Worm (Caenorhabditis elegans): ENCODE measurements around the gene F59A6.13.

The F59A6.13 gene

DNA sequence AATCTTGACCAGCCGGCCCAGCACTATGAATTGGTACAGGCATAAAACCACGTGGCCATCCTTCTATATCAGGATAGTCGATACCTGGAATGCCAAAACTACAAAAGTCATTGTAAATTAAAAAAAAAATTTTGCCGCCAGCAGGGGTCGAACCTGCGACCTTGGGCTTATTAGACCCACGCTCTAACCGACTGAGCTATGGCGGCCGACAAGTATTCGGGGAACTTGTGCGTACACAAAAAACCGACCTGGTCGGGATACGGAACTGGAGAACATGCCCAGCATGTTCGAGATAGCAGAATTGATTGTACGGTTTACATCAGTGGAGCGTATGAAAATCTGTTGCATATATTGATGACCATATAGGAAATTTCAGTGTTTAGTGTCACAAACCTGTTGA, 34.7 kb downstream of the F59A6.13 start (continued):
- peak; percentile 64 for TF ChIP-seq lin-54 (GFP tag; optimal IDR thresholded peaks at IDR 0.05)
- TF ChIP-seq pha-4 (tag; optimal IDR thresholded peaks at IDR 0.05) = no peak
- TF ChIP-seq ceh-58 (GFP tag; IDR thresholded peaks at IDR 0.05) = no peak
- no peak for TF ChIP-seq lin-40 (tag; optimal IDR thresholded peaks at IDR 0.05)
- no peak for TF ChIP-seq Y79H2A.3 (GFP tag; conservative IDR thresholded peaks at IDR 0.05)
- no peak for TF ChIP-seq F22D6.2 (tag; optimal IDR thresholded peaks at IDR 0.05)
- TF ChIP-seq gei-17 (GFP tag; optimal IDR thresholded peaks at IDR 0.05) = no peak
- TF ChIP-seq rcor-1 (GFP tag; IDR thresholded peaks at IDR 0.05) = peak; percentile 83
- no peak for TF ChIP-seq F52B5.7 (tag; optimal IDR thresholded peaks at IDR 0.05)
- TF ChIP-seq hsf-1 (GFP tag; IDR thresholded peaks at IDR 0.05) = peak; percentile 72
- no peak for TF ChIP-seq ztf-25 (GFP tag; IDR thresholded peaks at IDR 0.05)
- TF ChIP-seq dpff-1 (tag; optimal IDR thresholded peaks at IDR 0.05) = no peak
- TF ChIP-seq Y67H2A.10 (GFP tag; conservative IDR thresholded peaks at IDR 0.05) = no peak
- TF ChIP-seq C06A6.2 (GFP tag; conservative IDR thresholded peaks at IDR 0.05) = peak; percentile 63
- peak; percentile 62; the same call in 1 of the 2 replicates for TF ChIP-seq attf-6 (GFP tag; IDR thresholded peaks at IDR 0.05)
- TF ChIP-seq ztf-3 (GFP tag; optimal IDR thresholded peaks at IDR 0.05) = no peak
- TF ChIP-seq let-526 (GFP tag; IDR thresholded peaks at IDR 0.05) = 0 out of 2 replicates have a peak, but pooled peaks have one; percentile 19
- TF ChIP-seq D2030.7 (GFP tag; IDR thresholded peaks at IDR 0.05) = peak; percentile 74
- TF ChIP-seq B0035.1 (tag; optimal IDR thresholded peaks at IDR 0.05) = peak; percentile 41
- peak; percentile 89 for TF ChIP-seq mcd-1 (GFP tag; IDR thresholded peaks at IDR 0.05)
- TF ChIP-seq B0019.2 (GFP tag; conservative IDR thresholded peaks at IDR 0.05) = 0 out of 2 replicates have a peak, but pooled peaks have one; percentile 43
- peak; percentile 17 for TF ChIP-seq T07F8.4 (tag; optimal IDR thresholded peaks at IDR 0.05)
- TF ChIP-seq hrde-1 (tag; optimal IDR thresholded peaks at IDR 0.05; ENCODE audit: borderline replicate concordance) = peak; percentile 20
- TF ChIP-seq attf-5 (GFP tag; optimal IDR thresholded peaks at IDR 0.05) = no peak
- TF ChIP-seq K11D2.4 (GFP tag; IDR thresholded peaks at IDR 0.05) = peak; percentile 67
- TF ChIP-seq pbrm-1 (GFP tag; IDR thresholded peaks at IDR 0.05) = peak; percentile 74
- TF ChIP-seq unc-130 (GFP tag; optimal IDR thresholded peaks at IDR 0.05) = no peak
- TF ChIP-seq snpc-1.3 (tag; optimal IDR thresholded peaks at IDR 0.05; ENCODE audit: insufficient read depth) = peak; percentile 18
- TF ChIP-seq lsl-1 (GFP tag; optimal IDR thresholded peaks at IDR 0.05) = peak; percentile 69
- TF ChIP-seq zfh-2 (GFP tag; conservative IDR thresholded peaks at IDR 0.05) = no peak
- TF ChIP-seq madf-10 (tag; optimal IDR thresholded peaks at IDR 0.05) = peak; percentile 40
- peak; percentile 63 for TF ChIP-seq ztf-26 (tag; optimal IDR thresholded peaks at IDR 0.05)

DNA sequence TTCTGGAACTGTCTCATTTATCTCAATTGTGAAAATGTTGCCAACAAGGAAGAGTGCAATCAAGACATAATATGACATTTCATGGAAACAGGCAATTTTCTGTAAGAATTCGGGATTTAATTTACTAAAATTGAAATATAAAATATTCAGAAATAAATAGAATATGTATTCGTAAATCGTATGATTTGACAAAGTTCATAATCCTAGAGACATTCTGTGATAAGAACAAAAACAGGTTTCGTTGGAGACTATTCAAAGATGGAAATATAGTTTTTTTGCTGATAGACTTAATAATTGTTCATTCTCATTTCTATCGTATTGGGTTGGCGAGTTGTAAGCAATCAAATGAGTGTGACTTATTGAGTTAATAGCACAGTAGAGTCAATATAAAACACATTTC, 35.4 kb downstream of the F59A6.13 start, which contains the start of gene C27A2.12:
C27A2.12 (minus strand) TSS at position 101 of the 400 bp plus-strand sequence.
- TF ChIP-seq B0035.1 (tag; optimal IDR thresholded peaks at IDR 0.05) (no peak), chd-7 (tag; optimal IDR thresholded peaks at IDR 0.05) (no peak), lag-1 (GFP tag; IDR thresholded peaks at IDR 0.05) (no peak), mxl-1 (tag; optimal IDR thresholded peaks at IDR 0.05) (no peak), snpc-1.3 (tag; optimal IDR thresholded peaks at IDR 0.05; ENCODE audit: insufficient read depth) (no peak), Y95B8A.8 (GFP tag; IDR thresholded peaks at IDR 0.05) (no peak), hmg-20 (GFP tag; IDR thresholded peaks at IDR 0.05) (no peak), mel-28 (tag; optimal IDR thresholded peaks at IDR 0.05; ENCODE audit: borderline replicate concordance) (no peak), hrde-1 (tag; optimal IDR thresholded peaks at IDR 0.05; ENCODE audit: borderline replicate concordance) (no peak), ceh-100 (GFP tag; IDR thresholded peaks at IDR 0.05) (no peak), hlh-12 (tag; optimal IDR thresholded peaks at IDR 0.05) (no peak), tbp1 (GFP tag; optimal IDR thresholded peaks at IDR 0.05) (no peak), ekl-4 (GFP tag; IDR thresholded peaks at IDR 0.05) (no peak), xnd-1 (tag; optimal IDR thresholded peaks at IDR 0.05) (no peak), lin-40 (tag; optimal IDR thresholded peaks at IDR 0.05) (no peak), efl-1 (GFP tag; optimal IDR thresholded peaks at IDR 0.05) (no peak), cebp-2 (GFP tag; IDR thresholded peaks at IDR 0.05) (no peak), cebp-1 (GFP tag; IDR thresholded peaks at IDR 0.05) (no peak), cebp-1 (tag; optimal IDR thresholded peaks at IDR 0.05) (no peak), repo-1 (tag; optimal IDR thresholded peaks at IDR 0.05) (no peak)
